Fruit fly (Drosophila melanogaster) whole organism, embryonic: ENCODE results near the gene CG14212.

Experiments used
- BEAF-32 ChIP-seq: fragments of 200-800 bp; sonication (Bioruptor generic); optimal IDR thresholded peaks from 3 replicates; lab custom pipeline; 2017; ENCODE audit warnings: missing biosample characterization, missing genetic modification characterization, mild to moderate bottlenecking, moderate library complexity, missing genetic modification reagents
- Bgb ChIP-seq: fragments of 200-800 bp; sonication (Bioruptor generic); IDR thresholded peaks from 2 replicates; pipeline ENCODE4 v1.3.6; 2022; ENCODE audit warnings: missing biosample characterization, missing genetic modification characterization; ENCODE audit not compliant: partially characterized antibody
- CG10209 ChIP-seq: fragments of 200-800 bp; sonication (Bioruptor generic); optimal IDR thresholded peaks from 3 replicates; lab custom pipeline; 2017; ENCODE audit warnings: missing biosample characterization, mild to moderate bottlenecking, missing genetic modification characterization, missing genetic modification reagents
- CG10321 ChIP-seq: fragments of 200-800 bp; sonication (Bioruptor generic); IDR thresholded peaks from 2 replicates; pipeline ENCODE4 v1.3.6; 2022; ENCODE audit warnings: missing biosample characterization, missing genetic modification characterization
- CG11247 ChIP-seq: fragments of 200-800 bp; sonication (Bioruptor generic); IDR thresholded peaks from 2 replicates; pipeline ENCODE4 v1.3.6; 2022; ENCODE audit warnings: missing biosample characterization, missing genetic modification characterization
- CG11695 ChIP-seq: fragments of 200-800 bp; sonication (Bioruptor generic); IDR thresholded peaks from 3 replicates; pipeline ENCODE4 v1.3.6; 2022; ENCODE audit warnings: missing biosample characterization, missing genetic modification characterization
- CG12236 ChIP-seq: fragments of 200-800 bp; sonication (Bioruptor generic); optimal IDR thresholded peaks from 2 replicates; lab custom pipeline; 2016; ENCODE audit warnings: missing biosample characterization, missing genetic modification characterization
- CG12391 ChIP-seq: fragments of 200-800 bp; sonication (Bioruptor generic); optimal IDR thresholded peaks from 3 replicates; lab custom pipeline; 2018; ENCODE audit warnings: missing biosample characterization, mild to moderate bottlenecking, missing genetic modification characterization, moderate library complexity
- CG13296 ChIP-seq: fragments of 200-800 bp; sonication (Bioruptor generic); optimal IDR thresholded peaks from 3 replicates; lab custom pipeline; 2018; ENCODE audit warnings: missing biosample characterization, mild to moderate bottlenecking, missing genetic modification characterization
- CG13894 ChIP-seq: fragments of 200-800 bp; sonication (Bioruptor generic); optimal IDR thresholded peaks from 3 replicates; lab custom pipeline; 2018; ENCODE audit warnings: missing biosample characterization, mild to moderate bottlenecking, missing genetic modification characterization, moderate library complexity
- CG14860 ChIP-seq: fragments of 200-800 bp; sonication (Bioruptor generic); IDR thresholded peaks from 3 replicates; pipeline ENCODE4 v1.3.6; 2022; ENCODE audit warnings: missing biosample characterization, missing genetic modification characterization; ENCODE audit not compliant: partially characterized antibody
- CG15514 ChIP-seq: fragments of 200-800 bp; sonication (Bioruptor generic); optimal IDR thresholded peaks from 3 replicates; lab custom pipeline; 2017; ENCODE audit warnings: missing biosample characterization, missing genetic modification characterization, mild to moderate bottlenecking, moderate library complexity, missing genetic modification reagents
- CG16813 ChIP-seq: fragments of 200-800 bp; sonication (Bioruptor generic); IDR thresholded peaks from 3 replicates; pipeline ENCODE4 v1.3.6; 2022; ENCODE audit warnings: missing biosample characterization, missing genetic modification characterization; ENCODE audit not compliant: partially characterized antibody
- CG17186 ChIP-seq: fragments of 200-800 bp; sonication (Bioruptor generic); optimal IDR thresholded peaks from 3 replicates; lab custom pipeline; 2017; ENCODE audit warnings: missing biosample characterization, missing genetic modification reagents, missing genetic modification characterization
- CG17802 ChIP-seq: fragments of 200-800 bp; sonication (Bioruptor generic); optimal IDR thresholded peaks from 2 replicates; lab custom pipeline; 2018; ENCODE audit warnings: missing biosample characterization, mild to moderate bottlenecking, missing genetic modification characterization, moderate library complexity
- CG17829 ChIP-seq: fragments of 200-800 bp; optimal IDR thresholded peaks from 2 replicates; lab custom pipeline; 2019; ENCODE audit warnings: missing biosample characterization, mild to moderate bottlenecking, missing genetic modification characterization, moderate library complexity
- CG30020 ChIP-seq: fragments of 200-800 bp; optimal IDR thresholded peaks from 2 replicates; lab custom pipeline; 2019; ENCODE audit warnings: missing biosample characterization, mild to moderate bottlenecking, missing genetic modification characterization, moderate library complexity
- CG33213 ChIP-seq: fragments of 200-800 bp; sonication (Bioruptor generic); optimal IDR thresholded peaks from 3 replicates; lab custom pipeline; 2016; ENCODE audit warnings: missing biosample characterization, missing genetic modification characterization
- CG9609 ChIP-seq: fragments of 200-800 bp; sonication (Bioruptor generic); optimal IDR thresholded peaks from 3 replicates; lab custom pipeline; 2016; ENCODE audit warnings: missing biosample characterization, missing genetic modification characterization
- Dp ChIP-seq: fragments of 200-800 bp; sonication (Bioruptor generic); optimal IDR thresholded peaks from 2 replicates; lab custom pipeline; 2018; ENCODE audit warnings: missing biosample characterization, mild to moderate bottlenecking, missing genetic modification characterization, moderate library complexity
- Hmr ChIP-seq: fragments of 200-800 bp; sonication (Bioruptor generic); optimal IDR thresholded peaks from 3 replicates; lab custom pipeline; 2017; ENCODE audit warnings: mild to moderate bottlenecking, missing biosample characterization, missing genetic modification reagents, missing genetic modification characterization
- MBD-R2 ChIP-seq: fragments of 200-800 bp; sonication (Bioruptor generic); IDR thresholded peaks from 2 replicates; pipeline ENCODE4 v1.3.6; 2022; ENCODE audit warnings: missing biosample characterization, missing genetic modification characterization
- Med ChIP-seq: fragments of 200-800 bp; sonication (Bioruptor generic); peaks from one replicate; lab custom pipeline; 2016; ENCODE audit warnings: missing biosample characterization, missing genetic modification characterization, mild to moderate bottlenecking, inconsistent platforms, moderate library complexity
- Oaz ChIP-seq: fragments of 200-800 bp; sonication (Bioruptor generic); IDR thresholded peaks from 2 replicates; pipeline ENCODE4 v1.3.6; 2022; ENCODE audit warnings: missing biosample characterization, missing genetic modification characterization
- Scr ChIP-seq: fragments of 200-800 bp; sonication (Bioruptor generic); IDR thresholded peaks from 2 replicates; pipeline ENCODE4 v1.3.6; 2022; ENCODE audit warnings: missing biosample characterization, missing genetic modification characterization; ENCODE audit not compliant: partially characterized antibody
- Side ChIP-seq: fragments of 200-800 bp; sonication (Bioruptor generic); optimal IDR thresholded peaks from 2 replicates; lab custom pipeline; 2016; ENCODE audit warnings: missing biosample characterization, missing genetic modification characterization
- Six4 ChIP-seq: fragments of 200-800 bp; sonication (Bioruptor generic); optimal IDR thresholded peaks from 2 replicates; lab custom pipeline; 2016; ENCODE audit warnings: missing biosample characterization, missing genetic modification characterization
- Usf ChIP-seq: fragments of 200-800 bp; sonication (Bioruptor generic); optimal IDR thresholded peaks from 2 replicates; lab custom pipeline; 2017; ENCODE audit warnings: missing genotype, missing biosample characterization, missing genetic modification characterization
- Xrp1 ChIP-seq: fragments of 200-800 bp; sonication (Bioruptor generic); IDR thresholded peaks from 2 replicates; pipeline ENCODE4 v1.3.6; 2022; ENCODE audit warnings: missing biosample characterization, missing genetic modification characterization
- al ChIP-seq: fragments of 200-800 bp; sonication (Bioruptor generic); IDR thresholded peaks from 2 replicates; pipeline ENCODE4 v1.3.6; 2022; ENCODE audit warnings: missing biosample characterization, missing genetic modification characterization
- bab2 ChIP-seq: fragments of 200-800 bp; sonication (Bioruptor generic); optimal IDR thresholded peaks from 2 replicates; lab custom pipeline; 2016; ENCODE audit warnings: missing biosample characterization, missing genetic modification characterization
- bbx ChIP-seq: fragments of 200-800 bp; sonication (Bioruptor generic); IDR thresholded peaks from 2 replicates; pipeline ENCODE4 v1.3.6; 2022; ENCODE audit warnings: missing biosample characterization, missing genetic modification characterization; ENCODE audit not compliant: partially characterized antibody
- bsh ChIP-seq, 2 experiments: fragments of 200-800 bp; sonication (Bioruptor generic); optimal IDR thresholded peaks; 2 replicates each; lab custom pipeline; 2017 to 2018; ENCODE audit warnings: mild to moderate bottlenecking in 2 of 2, missing biosample characterization in 2 of 2, missing genetic modification characterization in 2 of 2, moderate library complexity in 1 of 2
- croc ChIP-seq: fragments of 200-800 bp; sonication (Bioruptor generic); conservative IDR thresholded peaks from 3 replicates; pipeline ENCODE4 v1.3.6; 2022; ENCODE audit warnings: missing biosample characterization, missing genetic modification characterization
- crp ChIP-seq, 2 experiments: fragments of 200-800 bp; sonication (Bioruptor generic); optimal IDR thresholded peaks; 2 replicates in 1 of 2; 3 replicates in 1 of 2; lab custom pipeline; 2017; ENCODE audit warnings: missing biosample characterization in 2 of 2, missing genetic modification characterization in 2 of 2, mild to moderate bottlenecking in 1 of 2, moderate library complexity in 1 of 2
- fd96Cb ChIP-seq: fragments of 200-800 bp; sonication (Bioruptor generic); optimal IDR thresholded peaks from 2 replicates; lab custom pipeline; 2018; ENCODE audit warnings: missing biosample characterization, mild to moderate bottlenecking, missing genetic modification characterization, moderate library complexity
- gsb-n ChIP-seq: fragments of 200-800 bp; sonication (Bioruptor generic); optimal IDR thresholded peaks from 3 replicates; lab custom pipeline; 2018; ENCODE audit warnings: missing biosample characterization, mild to moderate bottlenecking, missing genetic modification characterization
- insv ChIP-seq, 2 experiments: fragments of 200-800 bp; sonication (Bioruptor generic); optimal IDR thresholded peaks; 3 replicates each; lab custom pipeline; 2016 to 2018; ENCODE audit warnings: missing biosample characterization in 2 of 2, missing genetic modification characterization in 2 of 2
- inv ChIP-seq: fragments of 200-800 bp; sonication (Bioruptor generic); IDR thresholded peaks from 2 replicates; pipeline ENCODE4 v1.3.6; 2022; ENCODE audit warnings: missing biosample characterization, missing genetic modification characterization; ENCODE audit not compliant: partially characterized antibody
- jing ChIP-seq: fragments of 200-800 bp; sonication (Bioruptor generic); optimal IDR thresholded peaks from 2 replicates; lab custom pipeline; 2018; ENCODE audit warnings: missing biosample characterization, mild to moderate bottlenecking, missing genetic modification characterization
- lab ChIP-seq: fragments of 200-800 bp; sonication (Bioruptor generic); optimal IDR thresholded peaks from 3 replicates; lab custom pipeline; 2017; ENCODE audit warnings: missing biosample characterization, missing genetic modification characterization, mild to moderate bottlenecking, moderate library complexity, missing genetic modification reagents
- luna ChIP-seq: fragments of 200-800 bp; sonication (Bioruptor generic); optimal IDR thresholded peaks from 2 replicates; lab custom pipeline; 2016; ENCODE audit warnings: missing biosample characterization, missing genetic modification characterization
- nom ChIP-seq: fragments of 200-800 bp; sonication (Bioruptor generic); optimal IDR thresholded peaks from 2 replicates; lab custom pipeline; 2017; ENCODE audit warnings: missing biosample characterization, missing genetic modification characterization, mild to moderate bottlenecking, moderate library complexity, missing genetic modification reagents
- oc ChIP-seq: fragments of 200-800 bp; sonication (Bioruptor generic); optimal IDR thresholded peaks from 2 replicates; lab custom pipeline; 2018; ENCODE audit warnings: missing biosample characterization, mild to moderate bottlenecking, missing genetic modification characterization, moderate library complexity
- prd ChIP-seq, 3 experiments: fragments of >200 bp in 2 of 3; fragments of 200-800 bp in 1 of 3; sonication (Bioruptor generic) in 1 of 3; optimal IDR thresholded peaks in 2 of 3; IDR thresholded peaks in 1 of 3; 2 replicates in 2 of 3; 3 replicates in 1 of 3; pipeline versions ENCODE4 v1.3.6 to Lab custom; 2017 to 2022; ENCODE audit warnings: missing biosample characterization in 1 of 3, missing genetic modification characterization in 1 of 3
- sima ChIP-seq: fragments of 200-800 bp; sonication (Bioruptor generic); optimal IDR thresholded peaks from 2 replicates; lab custom pipeline; 2016; ENCODE audit warnings: missing biosample characterization, missing genetic modification characterization
- sob ChIP-seq: fragments of 200-800 bp; sonication (Bioruptor generic); IDR thresholded peaks from 2 replicates; pipeline ENCODE4 v1.3.6; 2022; ENCODE audit warnings: missing biosample characterization, missing genetic modification characterization
- tio ChIP-seq: fragments of 200-800 bp; sonication (Bioruptor generic); optimal IDR thresholded peaks from 2 replicates; lab custom pipeline; 2017; ENCODE audit warnings: missing biosample characterization, missing genetic modification characterization, inconsistent platforms
- vfl ChIP-seq: fragments of 200-800 bp; sonication (Bioruptor generic); optimal IDR thresholded peaks from 2 replicates; lab custom pipeline; 2016; ENCODE audit warnings: missing biosample characterization, missing genetic modification characterization

The CG14212 gene

DNA sequence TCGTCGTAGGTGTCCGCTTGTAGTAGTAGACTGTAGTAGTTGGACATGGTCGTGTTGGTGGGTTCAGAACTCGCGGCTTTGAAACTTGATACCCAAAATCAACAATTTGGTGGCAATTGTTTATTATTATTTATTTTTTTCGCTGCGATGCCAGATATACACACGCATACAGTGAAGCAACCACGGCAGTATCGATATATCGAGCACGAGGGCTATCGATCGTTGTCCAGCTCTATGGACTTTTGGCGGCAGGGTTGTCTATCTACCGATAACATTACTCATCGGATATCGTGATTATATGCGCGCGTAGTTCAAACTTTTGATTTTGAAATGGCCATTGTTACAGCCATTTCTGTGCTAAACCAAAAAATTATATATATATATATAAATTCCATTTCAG is 23.9 kb upstream of the CG14212 start, which contains the start of gene CG14220 (continued):
- TF ChIP-seq Side (GFP tag; lab: Kevin White, UChicago) = no peak
- TF ChIP-seq Dp (GFP tag; lab: Kevin White, UChicago) = peak; percentile 92
- no peak for TF ChIP-seq prd (optimal IDR thresholded peaks at IDR 0.05; lab: Kevin White, UChicago)
- no peak for TF ChIP-seq prd (GFP tag; IDR thresholded peaks at IDR 0.05; lab: Robert Waterston, UW)
- TF ChIP-seq bbx (GFP tag; lab: Robert Waterston, UW) = peak; percentile 97
- TF ChIP-seq gsb-n (tag; lab: Kevin White, UChicago) = no peak
- peak; percentile 64 for TF ChIP-seq CG33213 (GFP tag; lab: Kevin White, UChicago)
- peak; percentile 87 for TF ChIP-seq inv (GFP tag; lab: Robert Waterston, UW)
- TF ChIP-seq luna (GFP tag; lab: Kevin White, UChicago) = no peak
- peak; percentile 16 for TF ChIP-seq CG30020 (tag; lab: Kevin White, UChicago)
- peak; percentile 89 for TF ChIP-seq Scr (GFP tag; lab: Robert Waterston, UW)
- TF ChIP-seq Usf (GFP tag; lab: Kevin White, UChicago) = no peak
- TF ChIP-seq bab2 (GFP tag; lab: Kevin White, UChicago) = no peak
- peak; percentile 90 for TF ChIP-seq BEAF-32 (GFP tag; lab: Kevin White, UChicago)
- peak; percentile 97 for TF ChIP-seq Bgb (GFP tag; lab: Robert Waterston, UW)
- TF ChIP-seq vfl = no peak
- TF ChIP-seq CG13296 (GFP tag; lab: Kevin White, UChicago) = peak; percentile 9
- TF ChIP-seq MBD-R2 (GFP tag; lab: Robert Waterston, UW) = peak; percentile 72
- no peak for TF ChIP-seq Oaz (GFP tag; lab: Robert Waterston, UW)
- peak; percentile 81 for TF ChIP-seq CG15514
- TF ChIP-seq CG16813 = peak; percentile 93
- TF ChIP-seq croc = no peak
- TF ChIP-seq CG10321 (GFP tag; lab: Robert Waterston, UW) = no peak
- peak; percentile 87 for TF ChIP-seq Med (GFP tag; lab: Kevin White, UChicago)
- TF ChIP-seq jing (GFP tag; lab: Kevin White, UChicago) = no peak
- TF ChIP-seq Hmr (GFP tag; lab: Kevin White, UChicago) = peak; percentile 53
- TF ChIP-seq oc (tag; lab: Kevin White, UChicago) = no peak
- no peak for TF ChIP-seq fd96Cb (tag; lab: Kevin White, UChicago)
- peak; percentile 90 for TF ChIP-seq CG14860 (GFP tag; lab: Robert Waterston, UW)
- TF ChIP-seq CG13894 (tag; lab: Kevin White, UChicago) = peak; percentile 40
- no peak for TF ChIP-seq Six4 (GFP tag; lab: Kevin White, UChicago)
- TF ChIP-seq crp (GFP tag; optimal IDR thresholded peaks at IDR 0.05; lab: Kevin White, UChicago) = peak in 1 of 2 experiments; percentile 35
- no peak for TF ChIP-seq sima (GFP tag; lab: Kevin White, UChicago)
- 0 out of 2 replicates have a peak, but pooled peaks have one; percentile 5 for TF ChIP-seq sob
- peak; percentile 37 for TF ChIP-seq CG17829
- no peak for TF ChIP-seq bsh (GFP tag; optimal IDR thresholded peaks at IDR 0.05; lab: Kevin White, UChicago)
- TF ChIP-seq lab = no peak
- TF ChIP-seq CG9609 (GFP tag; lab: Kevin White, UChicago) = no peak
- peak; percentile 43 for TF ChIP-seq CG17186 (GFP tag; lab: Kevin White, UChicago)
- TF ChIP-seq CG10209 (GFP tag; lab: Kevin White, UChicago) = no peak
- 0 out of 2 replicates have a peak, but pooled peaks have one; percentile 13 for TF ChIP-seq Xrp1 (GFP tag; lab: Robert Waterston, UW)
- TF ChIP-seq CG11247 = no peak
- no peak for TF ChIP-seq CG17802
- TF ChIP-seq insv (GFP tag; optimal IDR thresholded peaks at IDR 0.05; lab: Kevin White, UChicago) = peak in 1 of 2 experiments; percentile 15
- peak; percentile 15 for TF ChIP-seq nom (GFP tag; lab: Kevin White, UChicago)
- TF ChIP-seq CG12236 (GFP tag; lab: Kevin White, UChicago) = no peak
- no peak for TF ChIP-seq al (GFP tag; lab: Robert Waterston, UW)
- peak; percentile 19 for TF ChIP-seq CG12391
- no peak for TF ChIP-seq tio (GFP tag; lab: Kevin White, UChicago)
- no peak for TF ChIP-seq CG11695 (GFP tag; lab: Robert Waterston, UW)
